Fruit fly (Drosophila melanogaster) S2 (cell line): Measurements from ENCODE around the gene CG43295.

ENCODE experiments used
- CG8478 ChIP-seq: fragments of >200 bp; optimal IDR thresholded peaks from 2 replicates; lab custom pipeline; 2018
- CTCF ChIP-seq, 2 experiments: fragments of >200 bp; optimal IDR thresholded peaks; 2 replicates each; lab custom pipeline; 2018

dm6 chr3L:16150161-16150538 lies 44.5 kb downstream of the CG43295 start:
- TF ChIP-seq CG8478: no peak
- no peak for TF ChIP-seq CTCF (optimal IDR thresholded peaks at IDR 0.05; lab: Kevin White, UChicago)
